Worm (Caenorhabditis elegans) whole organism, midembryonic: ENCODE data around the gene ncx-9.

Source experiments
- T22C8.4 ChIP-seq: fragments of 200-800 bp; sonication (Bioruptor generic); IDR thresholded peaks from 2 replicates; pipeline ENCODE4 v1.3.6; 2022; ENCODE audit warnings: missing genetic modification characterization, missing compliant biosample characterization
- tab-1 ChIP-seq: fragments of 200-800 bp; sonication (Bioruptor generic); IDR thresholded peaks from 2 replicates; pipeline ENCODE4 v1.3.6; 2022; ENCODE audit warnings: missing genetic modification characterization, missing compliant biosample characterization
- ztf-23 ChIP-seq: fragments of 200-800 bp; sonication (Bioruptor generic); IDR thresholded peaks from 2 replicates; pipeline ENCODE4 v1.3.6; 2022; ENCODE audit warnings: missing genetic modification reagents, missing genetic modification characterization, missing compliant biosample characterization

DNA sequence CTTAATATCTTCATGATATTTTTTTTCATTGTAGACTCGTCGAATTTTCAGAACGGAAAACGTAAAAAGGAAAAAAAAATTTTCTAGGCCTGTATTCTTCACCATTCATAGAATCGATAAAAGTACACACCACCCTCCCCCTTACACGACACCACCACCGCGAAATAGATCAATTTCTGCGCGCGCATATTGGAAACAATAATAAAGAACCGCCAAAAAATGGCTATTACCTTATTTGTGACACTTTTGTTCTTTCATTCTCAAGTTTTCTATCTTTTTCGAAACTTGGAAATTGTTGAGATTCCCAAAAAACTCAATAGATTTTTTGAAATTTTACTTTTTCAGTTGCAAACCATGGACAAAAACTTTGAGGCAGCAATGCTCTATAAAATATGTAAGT lies 19.9 kb downstream of the ncx-9 start, which contains the start of gene F26G5.1:
- no peak for TF ChIP-seq ztf-23 (GFP tag; lab: Robert Waterston, UW)
- TF ChIP-seq T22C8.4 = no peak
- TF ChIP-seq tab-1 (GFP tag; lab: Robert Waterston, UW) = no peak
